Worm (Caenorhabditis elegans) whole organism, late embryonic: ENCODE results near the gene tlp-1.

Source experiments
- C08G9.2 ChIP-seq: sonication (generic microtip); optimal IDR thresholded peaks from 2 replicates; lab custom pipeline; 2016; ENCODE audit warnings: mild to moderate bottlenecking, missing genetic modification characterization, moderate library complexity, missing compliant biosample characterization
- K02D7.2 ChIP-seq: sonication (generic microtip); optimal IDR thresholded peaks from 2 replicates; lab custom pipeline; 2017; ENCODE audit warnings: mild to moderate bottlenecking, missing genetic modification characterization, missing compliant biosample characterization
- K09A11.1 ChIP-seq: sonication (generic microtip); optimal IDR thresholded peaks from 2 replicates; lab custom pipeline; 2017; ENCODE audit warnings: antibody characterized with exemption, mild to moderate bottlenecking, missing genetic modification characterization, missing compliant biosample characterization; ENCODE audit not compliant: insufficient read depth
- Y22D7AL.16 ChIP-seq: sonication (generic microtip); optimal IDR thresholded peaks from 2 replicates; lab custom pipeline; 2016; ENCODE audit warnings: missing genetic modification characterization, missing compliant biosample characterization
- ahr-1 ChIP-seq: sonication (generic microtip); optimal IDR thresholded peaks from 2 replicates; lab custom pipeline; 2016; ENCODE audit warnings: missing genetic modification characterization, missing compliant biosample characterization
- ama-1 ChIP-seq: fragments of 150-350 bp; optimal IDR thresholded peaks from 2 replicates; lab custom pipeline; 2014
- ceh-19 ChIP-seq: fragments of 200-800 bp; sonication (Bioruptor generic); optimal IDR thresholded peaks from 2 replicates; lab custom pipeline; 2018; ENCODE audit warnings: mild to moderate bottlenecking, missing genetic modification characterization, missing compliant biosample characterization
- ceh-22 ChIP-seq: sonication (generic microtip); optimal IDR thresholded peaks from 2 replicates; lab custom pipeline; 2017; ENCODE audit warnings: missing biosample characterization, missing genetic modification characterization
- ceh-24 ChIP-seq: sonication (generic microtip); optimal IDR thresholded peaks from 2 replicates; lab custom pipeline; 2016; ENCODE audit warnings: mild to moderate bottlenecking, missing genetic modification characterization, missing compliant biosample characterization
- ceh-31 ChIP-seq: sonication (generic microtip); optimal IDR thresholded peaks from 2 replicates; lab custom pipeline; 2016; ENCODE audit warnings: missing genetic modification characterization, missing compliant biosample characterization
- ceh-45 ChIP-seq: fragments of 200-800 bp; sonication (Bioruptor generic); IDR thresholded peaks from 2 replicates; pipeline ENCODE4 v1.3.6; 2022; ENCODE audit warnings: missing genetic modification reagents, missing genetic modification characterization, missing compliant biosample characterization
- ceh-48 ChIP-seq: sonication (generic microtip); optimal IDR thresholded peaks from 2 replicates; lab custom pipeline; 2016; ENCODE audit warnings: missing genetic modification characterization, inconsistent platforms, missing compliant biosample characterization
- ceh-6 ChIP-seq: fragments of 200-800 bp; sonication (Bioruptor generic); optimal IDR thresholded peaks from 2 replicates; lab custom pipeline; 2018; ENCODE audit warnings: mild to moderate bottlenecking, missing genetic modification characterization, missing compliant biosample characterization
- ceh-9 ChIP-seq: sonication (generic microtip); optimal IDR thresholded peaks from 2 replicates; lab custom pipeline; 2016; ENCODE audit warnings: mild to moderate bottlenecking, missing genetic modification characterization, inconsistent platforms, missing compliant biosample characterization
- dmd-4 ChIP-seq: sonication (generic microtip); optimal IDR thresholded peaks from 2 replicates; lab custom pipeline; 2016; ENCODE audit warnings: borderline replicate concordance, missing genetic modification characterization, missing compliant biosample characterization
- elt-2 ChIP-seq: sonication (generic microtip); optimal IDR thresholded peaks from 2 replicates; lab custom pipeline; 2016; ENCODE audit warnings: missing genetic modification reagents, missing genetic modification characterization, missing compliant biosample characterization
- elt-4 ChIP-seq: sonication (generic microtip); optimal IDR thresholded peaks from 2 replicates; lab custom pipeline; 2016; ENCODE audit warnings: missing genetic modification characterization, missing compliant biosample characterization
- ets-4 ChIP-seq: sonication (generic microtip); optimal IDR thresholded peaks from 2 replicates; lab custom pipeline; 2016; ENCODE audit warnings: missing genetic modification characterization, missing compliant biosample characterization
- fax-1 ChIP-seq: sonication (generic microtip); optimal IDR thresholded peaks from 2 replicates; lab custom pipeline; 2016; ENCODE audit warnings: missing genotype, missing genetic modification characterization, missing compliant biosample characterization
- hlh-13 ChIP-seq: fragments of 200-800 bp; sonication (Bioruptor generic); optimal IDR thresholded peaks from 2 replicates; lab custom pipeline; 2018; ENCODE audit warnings: mild to moderate bottlenecking, missing genetic modification characterization, missing compliant biosample characterization
- hlh-15 ChIP-seq: sonication (generic microtip); optimal IDR thresholded peaks from 2 replicates; lab custom pipeline; 2016; ENCODE audit warnings: missing genetic modification characterization, missing compliant biosample characterization
- hlh-6 ChIP-seq: sonication (generic microtip); optimal IDR thresholded peaks from 2 replicates; lab custom pipeline; 2016; ENCODE audit warnings: missing genotype, missing genetic modification characterization, missing compliant biosample characterization
- madf-2 ChIP-seq: sonication (generic microtip); optimal IDR thresholded peaks from 2 replicates; lab custom pipeline; 2017; ENCODE audit warnings: missing genetic modification characterization, missing compliant biosample characterization
- mec-3 ChIP-seq: sonication (generic microtip); optimal IDR thresholded peaks from 2 replicates; lab custom pipeline; 2016; ENCODE audit warnings: borderline replicate concordance, missing genetic modification characterization, missing compliant biosample characterization
- nfya-1 ChIP-seq: sonication (generic microtip); optimal IDR thresholded peaks from 2 replicates; lab custom pipeline; 2017; ENCODE audit warnings: missing genetic modification characterization, mild to moderate bottlenecking, missing compliant biosample characterization, antibody characterized with exemption, moderate library complexity
- nhr-11 ChIP-seq: fragments of 150-350 bp; optimal IDR thresholded peaks from 2 replicates; lab custom pipeline; 2014; ENCODE audit warnings: missing biosample characterization, missing genetic modification characterization
- nhr-232 ChIP-seq: sonication (generic microtip); optimal IDR thresholded peaks from 2 replicates; lab custom pipeline; 2016; ENCODE audit warnings: missing genetic modification characterization, missing compliant biosample characterization
- odd-2 ChIP-seq: sonication (generic microtip); optimal IDR thresholded peaks from 2 replicates; lab custom pipeline; 2017; ENCODE audit warnings: antibody characterized with exemption, mild to moderate bottlenecking, missing genetic modification characterization, missing compliant biosample characterization
- pag-3 ChIP-seq: sonication (generic microtip); optimal IDR thresholded peaks from 2 replicates; lab custom pipeline; 2016; ENCODE audit warnings: missing compliant biosample characterization, missing genetic modification characterization, borderline replicate concordance
- pha-2 ChIP-seq: sonication (generic microtip); optimal IDR thresholded peaks from 2 replicates; lab custom pipeline; 2017; ENCODE audit warnings: mild to moderate bottlenecking, missing genetic modification characterization, missing compliant biosample characterization
- pha-4 ChIP-seq: fragments of 150-350 bp; optimal IDR thresholded peaks from 2 replicates; lab custom pipeline; 2018; ENCODE audit warnings: missing biosample characterization, missing genetic modification reagents, missing genetic modification characterization
- pqm-1 ChIP-seq: sonication (generic microtip); optimal IDR thresholded peaks from 2 replicates; lab custom pipeline; 2016; ENCODE audit warnings: missing genetic modification characterization, missing compliant biosample characterization
- pros-1 ChIP-seq: fragments of 150-350 bp; optimal IDR thresholded peaks from 2 replicates; lab custom pipeline; 2014; ENCODE audit warnings: missing biosample characterization, missing genetic modification reagents, missing genetic modification characterization
- rnt-1 ChIP-seq: sonication (generic microtip); optimal IDR thresholded peaks from 2 replicates; lab custom pipeline; 2016; ENCODE audit warnings: missing genetic modification characterization, missing compliant biosample characterization
- sdc-2 ChIP-seq: sonication (generic microtip); optimal IDR thresholded peaks from 2 replicates; lab custom pipeline; 2016; ENCODE audit warnings: missing genotype, missing genetic modification characterization, missing compliant biosample characterization
- sox-4 ChIP-seq: sonication (generic microtip); optimal IDR thresholded peaks from 2 replicates; lab custom pipeline; 2017; ENCODE audit warnings: mild to moderate bottlenecking, missing genetic modification characterization, inconsistent platforms, missing compliant biosample characterization
- tbx-2 ChIP-seq: sonication (generic microtip); optimal IDR thresholded peaks from 2 replicates; lab custom pipeline; 2016; ENCODE audit warnings: missing genetic modification characterization, missing compliant biosample characterization
- tbx-7 ChIP-seq: sonication (generic microtip); optimal IDR thresholded peaks from 2 replicates; lab custom pipeline; 2016; ENCODE audit warnings: missing genotype, missing genetic modification characterization, missing compliant biosample characterization
- ttx-3 ChIP-seq: sonication (generic microtip); optimal IDR thresholded peaks from 2 replicates; lab custom pipeline; 2016; ENCODE audit warnings: missing genetic modification reagents, missing genetic modification characterization, missing compliant biosample characterization
- unc-55 ChIP-seq: sonication (generic microtip); optimal IDR thresholded peaks from 2 replicates; lab custom pipeline; 2017; ENCODE audit warnings: missing biosample characterization, missing genetic modification reagents, missing genetic modification characterization
- unc-86 ChIP-seq: sonication (generic microtip); optimal IDR thresholded peaks from 2 replicates; lab custom pipeline; 2016; ENCODE audit warnings: missing genetic modification characterization, missing compliant biosample characterization
- zip-5 ChIP-seq: sonication (generic microtip); optimal IDR thresholded peaks from 2 replicates; lab custom pipeline; 2016; ENCODE audit warnings: missing genetic modification characterization, missing compliant biosample characterization

The tlp-1 gene

ce11 chrIV:13710367-13710766 is 6.5 kb upstream of the tlp-1 start:
- TF ChIP-seq rnt-1 (no peak), fax-1 (no peak), unc-55 (GFP tag; lab: Kevin White, UChicago) (peak; percentile 77), ceh-31 (tag; lab: Kevin White, UChicago) (no peak), mec-3 (no peak), nhr-11 (tag; lab: Kevin White, UChicago) (no peak), ceh-45 (no peak)

DNA sequence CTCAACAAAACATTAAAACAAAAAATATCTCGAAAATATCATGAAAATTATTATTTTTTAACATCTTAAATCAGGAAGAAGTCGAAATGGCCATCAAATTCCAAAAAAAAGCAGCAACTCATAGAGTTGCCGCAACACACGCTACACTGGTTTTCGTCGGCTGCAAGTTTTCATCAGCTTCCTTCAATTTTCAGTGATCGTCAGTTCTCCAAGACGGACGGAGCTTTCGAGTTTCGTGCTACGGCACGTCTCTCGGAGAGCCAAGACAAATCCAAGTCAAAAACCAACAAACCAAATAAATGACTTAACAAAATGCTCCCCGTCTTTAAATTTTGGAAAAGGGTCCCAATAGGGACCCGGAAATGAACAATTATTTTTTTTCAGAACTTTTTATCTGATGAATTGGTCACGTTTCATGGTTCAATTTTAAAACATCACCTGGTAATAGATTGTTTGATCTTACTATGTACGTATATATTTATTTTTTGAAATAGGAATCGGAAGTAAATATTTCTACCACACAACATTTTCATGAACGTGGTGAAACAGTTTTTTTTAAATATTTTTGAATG is 5.3 kb upstream of the tlp-1 start:
- no peak for TF ChIP-seq ama-1 (lab: Kevin White, UChicago)
- no peak for TF ChIP-seq hlh-6 (tag; lab: Kevin White, UChicago)
- TF ChIP-seq ceh-6 (GFP tag; lab: Kevin White, UChicago) = no peak
- no peak for TF ChIP-seq rnt-1

DNA sequence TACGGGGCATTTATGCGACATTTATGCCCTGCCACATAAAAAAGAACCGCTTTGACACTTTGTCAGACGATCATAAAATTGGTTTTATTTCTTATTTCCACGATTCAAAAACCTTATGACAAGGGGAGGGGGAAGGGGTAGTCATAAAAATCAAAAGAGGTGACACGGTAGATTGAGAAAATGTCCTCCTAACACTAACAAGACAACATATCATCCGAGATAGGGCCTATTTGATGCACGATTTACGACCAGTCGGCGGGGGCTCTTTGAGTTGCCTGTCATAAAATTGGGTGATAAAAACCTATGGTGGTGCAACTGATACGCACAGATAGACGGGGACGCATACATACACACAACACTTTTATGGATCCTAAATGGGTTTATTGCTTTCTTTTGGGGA is 4.0 kb upstream of the tlp-1 start:
- no peak for TF ChIP-seq pha-2
- peak; percentile 89 for TF ChIP-seq elt-2
- no peak for TF ChIP-seq ceh-31 (tag; lab: Kevin White, UChicago)
- TF ChIP-seq unc-86 (tag; lab: Kevin White, UChicago) = no peak
- TF ChIP-seq elt-4 (tag; lab: Kevin White, UChicago) = no peak
- no peak for TF ChIP-seq dmd-4
- TF ChIP-seq tbx-2 (tag; lab: Kevin White, UChicago) = peak; percentile 1
- no peak for TF ChIP-seq nfya-1
- TF ChIP-seq pqm-1 = peak; percentile 17
- no peak for TF ChIP-seq ceh-22 (tag; lab: Kevin White, UChicago)
- TF ChIP-seq unc-55 (GFP tag; lab: Kevin White, UChicago) = peak; percentile 38

DNA sequence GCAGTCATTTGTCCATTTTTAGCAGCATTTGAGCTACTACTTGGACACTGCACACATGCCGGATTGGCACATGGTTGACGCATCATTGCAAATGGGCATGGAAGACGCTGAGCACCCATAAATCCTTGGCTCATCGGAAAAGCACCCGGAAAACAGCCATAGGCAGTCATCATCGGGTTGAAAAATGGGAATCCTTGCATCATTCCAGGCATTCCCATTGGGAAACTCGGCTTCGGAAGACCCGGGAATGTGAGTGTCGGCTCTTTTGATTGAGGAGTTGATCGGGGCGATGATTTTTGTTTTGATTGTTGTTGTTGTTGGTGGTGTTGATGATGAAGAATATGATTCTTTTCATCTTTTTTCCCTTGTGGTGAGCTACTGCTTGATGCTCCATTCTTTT is 1.2 kb downstream of the tlp-1 start:
- TF ChIP-seq C08G9.2 (no peak), ceh-9 (tag; lab: Kevin White, UChicago) (no peak), pag-3 (tag; lab: Kevin White, UChicago) (no peak), ceh-19 (GFP tag; lab: Kevin White, UChicago) (no peak), hlh-15 (tag; lab: Kevin White, UChicago) (no peak), ceh-24 (tag; lab: Kevin White, UChicago) (no peak), ceh-48 (tag; lab: Kevin White, UChicago) (no peak), nfya-1 (no peak), dmd-4 (no peak), madf-2 (no peak), pha-4 (tag; lab: Kevin White, UChicago) (no peak), Y22D7AL.16 (tag; lab: Kevin White, UChicago) (no peak), pros-1 (tag; lab: Kevin White, UChicago) (no peak), K09A11.1 (tag; lab: Kevin White, UChicago) (no peak), rnt-1 (no peak), sox-4 (tag; lab: Kevin White, UChicago) (no peak)
- TF ChIP-seq, all 69 proteins: peak for 0

DNA sequence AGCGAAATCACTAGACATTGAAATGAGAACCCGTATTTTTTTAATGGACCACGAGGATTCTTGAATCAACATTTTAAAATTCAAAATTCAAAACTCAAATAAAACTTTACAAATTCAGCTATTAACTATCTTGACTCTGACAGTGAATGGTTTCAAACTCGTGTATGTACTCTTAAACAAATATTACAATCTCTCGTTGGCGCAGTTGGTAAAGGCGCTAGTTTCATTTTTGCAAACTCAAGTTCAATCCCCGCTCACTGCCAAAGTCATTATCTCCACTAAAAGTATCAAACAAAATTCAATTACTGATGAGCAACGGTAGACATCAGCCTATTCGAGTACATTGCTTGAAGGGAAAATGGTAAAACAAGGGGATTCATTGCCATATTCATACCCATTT is 2.4 kb downstream of the tlp-1 start:
- TF ChIP-seq ahr-1 (tag; lab: Kevin White, UChicago) (no peak), hlh-15 (tag; lab: Kevin White, UChicago) (no peak), nhr-232 (tag; lab: Kevin White, UChicago) (no peak)

ce11 chrIV:13700847-13701246 is 3.0 kb downstream of the tlp-1 start:
- no peak for TF ChIP-seq sdc-2 (tag; lab: Kevin White, UChicago)
- no peak for TF ChIP-seq ahr-1 (tag; lab: Kevin White, UChicago)
- no peak for TF ChIP-seq ets-4
- no peak for TF ChIP-seq hlh-13
- no peak for TF ChIP-seq C08G9.2
- TF ChIP-seq mec-3 = no peak
- no peak for TF ChIP-seq hlh-15 (tag; lab: Kevin White, UChicago)
- no peak for TF ChIP-seq ttx-3 (tag; lab: Kevin White, UChicago)
- no peak for TF ChIP-seq madf-2
- TF ChIP-seq tbx-7 (tag; lab: Kevin White, UChicago) = no peak
- TF ChIP-seq odd-2 (tag; lab: Kevin White, UChicago) = no peak
- TF ChIP-seq zip-5 = no peak
- no peak for TF ChIP-seq K02D7.2 (tag; lab: Kevin White, UChicago)
- no peak for TF ChIP-seq ceh-22 (tag; lab: Kevin White, UChicago)
